Worm (Caenorhabditis elegans) whole organism, L4 larva: ENCODE measurements around the gene F22E5.2.
A peak's percentile ranks its signal among the peaks of the same experiment; 100 is the strongest.

Source experiments
- F10B5.3 ChIP-seq: sonication (generic microtip); optimal IDR thresholded peaks from 2 replicates; lab custom pipeline; 2016; ENCODE audit warnings: mild to moderate bottlenecking, missing genetic modification characterization, missing compliant biosample characterization
- F26F4.8 ChIP-seq: fragments of 200-800 bp; sonication (Bioruptor generic); conservative IDR thresholded peaks from 2 replicates; pipeline ENCODE4 v1.3.6; 2022; ENCODE audit warnings: missing genetic modification characterization, missing compliant biosample characterization
- F44E2.7 ChIP-seq: fragments of 200-800 bp; sonication (Bioruptor generic); IDR thresholded peaks from 2 replicates; pipeline ENCODE4 v2.1.2; 2022; ENCODE audit warnings: missing genetic modification characterization, missing compliant biosample characterization
- F49E8.2 ChIP-seq: sonication (generic microtip); optimal IDR thresholded peaks from 2 replicates; lab custom pipeline; 2016; ENCODE audit warnings: missing compliant biosample characterization, mild to moderate bottlenecking, missing genetic modification characterization, borderline replicate concordance
- T20F7.1 ChIP-seq: fragments of 200-800 bp; sonication (Bioruptor generic); optimal IDR thresholded peaks from 2 replicates; lab custom pipeline; 2018; ENCODE audit warnings: mild to moderate bottlenecking, missing genetic modification characterization, missing compliant biosample characterization
- Y48G9A.11 ChIP-seq: fragments of 200-800 bp; sonication (Bioruptor generic); IDR thresholded peaks from 2 replicates; pipeline ENCODE4 v1.3.6; 2022; ENCODE audit warnings: missing genetic modification reagents, missing genetic modification characterization, missing compliant biosample characterization
- Y5F2A.4 ChIP-seq: fragments of 200-800 bp; sonication (Bioruptor generic); optimal IDR thresholded peaks from 2 replicates; lab custom pipeline; 2018; ENCODE audit warnings: mild to moderate bottlenecking, missing genetic modification characterization, missing compliant biosample characterization
- ZK546.5 ChIP-seq, 2 experiments: sonication (generic microtip); optimal IDR thresholded peaks; 2 replicates each; lab custom pipeline; 2017; ENCODE audit warnings: missing biosample characterization in 2 of 2, missing genetic modification characterization in 2 of 2
- aha-1 ChIP-seq: fragments of 150-350 bp; peaks from one replicate; lab custom pipeline; 2014; ENCODE audit warnings: missing biosample characterization, missing genetic modification characterization
- aly-2 ChIP-seq: sonication (generic microtip); optimal IDR thresholded peaks from 2 replicates; lab custom pipeline; 2018; ENCODE audit warnings: missing biosample characterization, missing genetic modification characterization
- ceh-44 ChIP-seq: fragments of 200-800 bp; sonication (Bioruptor generic); IDR thresholded peaks from 2 replicates; pipeline ENCODE4 v1.3.6; 2022; ENCODE audit warnings: missing genetic modification reagents, missing genetic modification characterization, missing compliant biosample characterization
- ceh-62 ChIP-seq: sonication (generic microtip); optimal IDR thresholded peaks from 2 replicates; lab custom pipeline; 2017; ENCODE audit warnings: missing biosample characterization, missing genetic modification characterization
- ceh-82 ChIP-seq: sonication (generic microtip); optimal IDR thresholded peaks from 2 replicates; lab custom pipeline; 2017; ENCODE audit warnings: missing biosample characterization, missing genetic modification characterization
- ces-1 ChIP-seq: fragments of 150-350 bp; sonication (generic microtip); optimal IDR thresholded peaks from 4 replicates; lab custom pipeline; 2014; ENCODE audit warnings: missing biosample characterization, missing genetic modification reagents, missing genetic modification characterization
- ctbp-1 ChIP-seq: fragments of 200-800 bp; sonication (Bioruptor generic); IDR thresholded peaks from 2 replicates; pipeline ENCODE4 v1.3.6; 2022; ENCODE audit warnings: missing genetic modification reagents, missing genetic modification characterization, missing compliant biosample characterization
- daf-16 ChIP-seq, 3 experiments: sonication (generic microtip); optimal IDR thresholded peaks; 2 replicates each; lab custom pipeline; 2016 to 2017; ENCODE audit warnings: missing genetic modification characterization in 3 of 3, missing genetic modification reagents in 3 of 3, mild to moderate bottlenecking in 2 of 3, missing compliant biosample characterization in 2 of 3, missing biosample characterization in 1 of 3, moderate library complexity in 1 of 3
- daf-19 ChIP-seq: fragments of 200-800 bp; sonication (Bioruptor generic); conservative IDR thresholded peaks from 2 replicates; pipeline ENCODE4 v1.3.6; 2022; ENCODE audit warnings: missing genetic modification characterization, missing compliant biosample characterization
- dmd-8 ChIP-seq: fragments of 200-800 bp; sonication (Bioruptor generic); IDR thresholded peaks from 2 replicates; pipeline ENCODE4 v1.3.6; 2022; ENCODE audit warnings: missing genetic modification characterization, missing compliant biosample characterization
- dve-1 ChIP-seq: sonication (generic microtip); optimal IDR thresholded peaks from 2 replicates; lab custom pipeline; 2017; ENCODE audit warnings: antibody characterized with exemption, mild to moderate bottlenecking, missing genetic modification characterization, missing compliant biosample characterization; ENCODE audit not compliant: insufficient read depth
- egl-27 ChIP-seq: sonication (generic microtip); optimal IDR thresholded peaks from 3 replicates; lab custom pipeline; 2017; ENCODE audit warnings: missing biosample characterization, missing genetic modification reagents, missing genetic modification characterization
- egl-43 ChIP-seq: fragments of 200-800 bp; sonication (Bioruptor generic); IDR thresholded peaks from 2 replicates; pipeline ENCODE4 v1.3.6; 2022; ENCODE audit warnings: missing genetic modification reagents, missing genetic modification characterization, missing compliant biosample characterization
- fos-1 ChIP-seq: fragments of 150-350 bp; optimal IDR thresholded peaks from 2 replicates; lab custom pipeline; 2014; ENCODE audit warnings: missing biosample characterization, missing genetic modification characterization
- hif-1 ChIP-seq, 2 experiments: sonication (generic microtip); optimal IDR thresholded peaks; 2 replicates each; lab custom pipeline; 2016 to 2017; ENCODE audit warnings: missing compliant biosample characterization in 2 of 2, missing genetic modification characterization in 2 of 2, missing genetic modification reagents in 2 of 2, missing genotype in 2 of 2, mild to moderate bottlenecking in 1 of 2
- hlh-11 ChIP-seq: fragments of 200-800 bp; sonication (Bioruptor generic); optimal IDR thresholded peaks from 2 replicates; lab custom pipeline; 2018; ENCODE audit warnings: mild to moderate bottlenecking, missing genetic modification characterization, missing compliant biosample characterization
- hlh-30 ChIP-seq: sonication (generic microtip); optimal IDR thresholded peaks from 2 replicates; lab custom pipeline; 2017; ENCODE audit warnings: antibody characterized with exemption, mild to moderate bottlenecking, missing genetic modification characterization, missing compliant biosample characterization; ENCODE audit not compliant: insufficient read depth
- hmg-1.1 ChIP-seq: fragments of 200-800 bp; sonication (Bioruptor generic); IDR thresholded peaks from 2 replicates; pipeline ENCODE4 v1.3.6; 2022; ENCODE audit warnings: missing genetic modification reagents, missing genetic modification characterization, missing compliant biosample characterization
- lim-7 ChIP-seq: fragments of 200-800 bp; sonication (Bioruptor generic); IDR thresholded peaks from 2 replicates; pipeline ENCODE4 v1.3.6; 2022; ENCODE audit warnings: missing genetic modification characterization, missing compliant biosample characterization
- lin-13 ChIP-seq: fragments of 150-350 bp; optimal IDR thresholded peaks from 2 replicates; lab custom pipeline; 2014; ENCODE audit warnings: missing biosample characterization, missing genetic modification reagents, missing genetic modification characterization
- lin-39 ChIP-seq: fragments of 150-350 bp; optimal IDR thresholded peaks from 2 replicates; lab custom pipeline; 2014; ENCODE audit warnings: missing biosample characterization, missing genetic modification reagents, missing genetic modification characterization
- mdt-29 ChIP-seq: fragments of 200-800 bp; sonication (Bioruptor generic); IDR thresholded peaks from 2 replicates; pipeline ENCODE4 v1.3.6; 2022; ENCODE audit warnings: missing genetic modification reagents, missing genetic modification characterization, missing compliant biosample characterization
- nhr-76 ChIP-seq: fragments of 150-350 bp; optimal IDR thresholded peaks from 2 replicates; lab custom pipeline; 2014; ENCODE audit warnings: missing biosample characterization, missing genetic modification characterization
- pqm-1 ChIP-seq: sonication (generic microtip); optimal IDR thresholded peaks from 2 replicates; lab custom pipeline; 2017; ENCODE audit warnings: missing biosample characterization, missing genetic modification characterization
- saeg-2 ChIP-seq: fragments of 200-800 bp; sonication (Bioruptor generic); IDR thresholded peaks from 2 replicates; pipeline ENCODE4 v1.3.6; 2022; ENCODE audit warnings: missing genetic modification reagents, missing genetic modification characterization, missing compliant biosample characterization
- set-16 ChIP-seq: fragments of 200-800 bp; sonication (Bioruptor generic); IDR thresholded peaks from 2 replicates; pipeline ENCODE4 v1.3.6; 2022; ENCODE audit warnings: missing genetic modification reagents, missing genetic modification characterization, missing compliant biosample characterization
- skn-1 ChIP-seq: fragments of 150-350 bp; optimal IDR thresholded peaks from 2 replicates; lab custom pipeline; 2014; ENCODE audit warnings: missing biosample characterization, missing genetic modification characterization
- snpc-4 ChIP-seq: fragments of 150-350 bp; optimal IDR thresholded peaks from 2 replicates; lab custom pipeline; 2014; ENCODE audit warnings: missing biosample characterization, missing genetic modification characterization
- tag-97 ChIP-seq: fragments of 200-800 bp; sonication (Bioruptor generic); IDR thresholded peaks from 2 replicates; pipeline ENCODE4 v1.3.6; 2022; ENCODE audit warnings: missing genetic modification characterization, missing compliant biosample characterization
- unc-39 ChIP-seq: sonication (generic microtip); optimal IDR thresholded peaks from 2 replicates; lab custom pipeline; 2017; ENCODE audit warnings: missing biosample characterization, missing genetic modification characterization
- vab-7 ChIP-seq: fragments of 200-800 bp; sonication (Bioruptor generic); IDR thresholded peaks from 2 replicates; pipeline ENCODE4 v1.3.6; 2022; ENCODE audit warnings: missing genetic modification reagents, missing genetic modification characterization, missing compliant biosample characterization

F22E5.2 gene

ce11 chrII:2627154-2627799, 37.9 kb upstream of the F22E5.2 start, which contains the start of gene sri-71 (continued):
- TF ChIP-seq snpc-4 (tag; lab: Kevin White, UChicago) (no peak), aly-2 (tag; lab: Kevin White, UChicago) (no peak)

- peak; percentile 67; the same call in 1 of the 2 replicates for TF ChIP-seq egl-43 (GFP tag; lab: Robert Waterston, UW)
- no peak for TF ChIP-seq ceh-82
- TF ChIP-seq lim-7 (GFP tag; lab: Robert Waterston, UW), result no peak
- TF ChIP-seq hmg-1.1 (GFP tag; lab: Robert Waterston, UW), result no peak
- no peak for TF ChIP-seq Y5F2A.4 (GFP tag; lab: Kevin White, UChicago)
- peak; percentile 91 for TF ChIP-seq set-16 (GFP tag; lab: Robert Waterston, UW)
- 0 out of 2 replicates have a peak, but pooled peaks have one; percentile 26 for TF ChIP-seq F26F4.8 (GFP tag; lab: Robert Waterston, UW)
Measured at ce11 chrII:2628401-2628800, 36.8 kb upstream of the F22E5.2 start.

ce11 chrII:2629270-2629669, 35.9 kb upstream of the F22E5.2 start, which contains the start of gene sri-37:
Gene sri-37 (plus strand): TSS chrII:2629570.
- no peak for TF ChIP-seq unc-39
- no peak for TF ChIP-seq ces-1 (GFP tag; lab: Kevin White, UChicago)
- TF ChIP-seq F44E2.7, result no peak
- TF ChIP-seq vab-7 (GFP tag; lab: Robert Waterston, UW), result no peak
- no peak for TF ChIP-seq aha-1 (tag; lab: Kevin White, UChicago)

ce11 chrII:2631169-2631568, 34.0 kb upstream of the F22E5.2 start, which contains the start of gene D2062.1:
Gene D2062.1 (plus strand): TSS chrII:2631469.
- TF ChIP-seq lim-7 (GFP tag; lab: Robert Waterston, UW) (no peak), egl-43 (GFP tag; lab: Robert Waterston, UW) (no peak), T20F7.1 (GFP tag; lab: Kevin White, UChicago) (no peak), hif-1 (tag; optimal IDR thresholded peaks at IDR 0.05; lab: Kevin White, UChicago) (no peak), ctbp-1 (GFP tag; lab: Robert Waterston, UW) (no peak), tag-97 (GFP tag; lab: Robert Waterston, UW) (no peak), egl-27 (tag; lab: Kevin White, UChicago) (no peak), ZK546.5 (tag; optimal IDR thresholded peaks at IDR 0.05; lab: Kevin White, UChicago) (no peak), ceh-62 (tag; lab: Kevin White, UChicago) (no peak), F49E8.2 (tag; lab: Kevin White, UChicago) (no peak), skn-1 (tag; lab: Kevin White, UChicago) (no peak), dve-1 (tag; lab: Kevin White, UChicago) (no peak), fos-1 (no peak), aha-1 (tag; lab: Kevin White, UChicago) (no peak), lin-13 (no peak), Y48G9A.11 (GFP tag; lab: Robert Waterston, UW) (no peak), pqm-1 (no peak)
- TF ChIP-seq, all 104 proteins: peak for 0

- TF ChIP-seq ZK546.5 (tag; optimal IDR thresholded peaks at IDR 0.05; lab: Kevin White, UChicago) (no peak), saeg-2 (no peak), ces-1 (GFP tag; lab: Kevin White, UChicago) (no peak), Y48G9A.11 (GFP tag; lab: Robert Waterston, UW) (no peak), dmd-8 (GFP tag; lab: Robert Waterston, UW) (no peak), lin-39 (no peak), daf-19 (no peak), skn-1 (tag; lab: Kevin White, UChicago) (no peak), hlh-30 (no peak), ceh-44 (GFP tag; lab: Robert Waterston, UW) (no peak), nhr-76 (tag; lab: Kevin White, UChicago) (no peak), daf-16 (GFP tag; optimal IDR thresholded peaks at IDR 0.05; lab: Kevin White, UChicago) (no peak), daf-16 (tag; optimal IDR thresholded peaks at IDR 0.05; lab: Kevin White, UChicago) (no peak), F10B5.3 (no peak), mdt-29 (GFP tag; lab: Robert Waterston, UW) (no peak), hlh-11 (tag; lab: Kevin White, UChicago) (no peak), fos-1 (no peak)
Measured at ce11 chrII:2637359-2637758, 27.8 kb upstream of the F22E5.2 start, which contains the start of gene F22E5.21. Gene F22E5.21 (minus strand): TSS chrII:2637459.
